Worm (Caenorhabditis elegans): ENCODE measurements around the gene dyf-2.

- TF ChIP-seq lin-13 (tag; optimal IDR thresholded peaks at IDR 0.05) (no peak), nhr-76 (tag; optimal IDR thresholded peaks at IDR 0.05) (no peak), sptf-1 (tag; optimal IDR thresholded peaks at IDR 0.05) (no peak), pha-4 (tag; optimal IDR thresholded peaks at IDR 0.05) (no peak), nhr-28 (tag; optimal IDR thresholded peaks at IDR 0.05) (no peak), unc-62 (GFP tag; optimal IDR thresholded peaks at IDR 0.05) (no peak), lsy-2 (tag; optimal IDR thresholded peaks at IDR 0.05) (no peak), ces-1 (GFP tag; optimal IDR thresholded peaks at IDR 0.05) (no peak), nhr-237 (tag; optimal IDR thresholded peaks at IDR 0.05) (no peak)
Observed at ce11 chrIII:13684236-13684635, 2.0 kb downstream of the dyf-2 start.

Data from whole organism, mixed stage, embryonic.